Fruit fly (Drosophila melanogaster) whole organism: ENCODE results near the gene Yp1.

ENCODE experiments used
- CG8478 ChIP-seq: fragments of >200 bp; optimal IDR thresholded peaks from 2 replicates; lab custom pipeline; 2018; ENCODE audit warnings: inconsistent platforms
- EcR ChIP-seq, 2 experiments: fragments of >200 bp; optimal IDR thresholded peaks; 2 replicates each; lab custom pipeline; 2017; ENCODE audit warnings: missing biosample characterization in 2 of 2, missing genetic modification characterization in 2 of 2, missing genetic modification reagents in 2 of 2
- psq ChIP-seq: fragments of >200 bp; optimal IDR thresholded peaks from 2 replicates; lab custom pipeline; 2017

DNA sequence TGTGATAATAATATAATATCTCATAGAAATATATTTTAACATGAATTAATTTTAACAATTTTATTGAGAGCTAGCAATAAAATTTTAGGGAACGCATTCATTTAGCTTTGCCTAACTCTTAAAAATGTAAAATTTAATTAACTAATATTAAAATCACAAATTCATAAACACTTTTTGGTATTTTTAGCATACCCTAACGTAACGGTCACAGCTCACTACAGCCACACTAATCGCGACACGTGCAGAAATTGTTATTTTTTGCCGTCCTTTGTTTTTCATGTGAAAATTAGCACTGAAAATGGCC, 29.3 kb downstream of the Yp1 start, which contains the start of gene CG2972:
- no peak for TF ChIP-seq EcR (GFP tag; optimal IDR thresholded peaks at IDR 0.05; lab: Kevin White, UChicago)
- TF ChIP-seq CG8478 (lab: Kevin White, UChicago) = no peak
- no peak for TF ChIP-seq psq
